Worm (Caenorhabditis elegans) whole organism, L4 larva: ENCODE results near the gene R05G9.1.

Experiments
- F44E2.7 ChIP-seq: fragments of 200-800 bp; sonication (Bioruptor generic); IDR thresholded peaks from 2 replicates; pipeline ENCODE4 v2.1.2; 2022; ENCODE audit warnings: missing genetic modification characterization, missing compliant biosample characterization
- ceh-28 ChIP-seq: fragments of 150-350 bp; optimal IDR thresholded peaks from 2 replicates; lab custom pipeline; 2014; ENCODE audit warnings: missing biosample characterization, missing genetic modification reagents, missing genetic modification characterization
- ces-1 ChIP-seq: fragments of 150-350 bp; sonication (generic microtip); optimal IDR thresholded peaks from 4 replicates; lab custom pipeline; 2014; ENCODE audit warnings: missing biosample characterization, missing genetic modification reagents, missing genetic modification characterization
- daf-12 ChIP-seq: fragments of 150-350 bp; optimal IDR thresholded peaks from 2 replicates; lab custom pipeline; 2014; ENCODE audit warnings: missing biosample characterization, missing genetic modification reagents, missing genetic modification characterization
- dve-1 ChIP-seq: sonication (generic microtip); optimal IDR thresholded peaks from 2 replicates; lab custom pipeline; 2017; ENCODE audit warnings: antibody characterized with exemption, mild to moderate bottlenecking, missing genetic modification characterization, missing compliant biosample characterization; ENCODE audit not compliant: insufficient read depth
- egl-27 ChIP-seq: sonication (generic microtip); optimal IDR thresholded peaks from 3 replicates; lab custom pipeline; 2017; ENCODE audit warnings: missing biosample characterization, missing genetic modification reagents, missing genetic modification characterization
- nhr-11 ChIP-seq: fragments of 150-350 bp; optimal IDR thresholded peaks from 2 replicates; lab custom pipeline; 2014; ENCODE audit warnings: missing biosample characterization, missing genetic modification characterization
- nhr-25 ChIP-seq: sonication (generic microtip); optimal IDR thresholded peaks from 2 replicates; lab custom pipeline; 2017; ENCODE audit warnings: missing genetic modification characterization, mild to moderate bottlenecking, missing compliant biosample characterization, antibody characterized with exemption, moderate library complexity, borderline replicate concordance; ENCODE audit not compliant: insufficient read depth
- nhr-48 ChIP-seq: sonication (generic microtip); optimal IDR thresholded peaks from 2 replicates; lab custom pipeline; 2016; ENCODE audit warnings: mild to moderate bottlenecking, missing genetic modification characterization, missing compliant biosample characterization
- unc-62 ChIP-seq, 3 experiments: fragments of 150-350 bp in 1 of 3; sonication (generic microtip); optimal IDR thresholded peaks in 2 of 3; peaks in 1 of 3; 1 replicate in 1 of 3; 2 replicates in 2 of 3; lab custom pipeline; 2014 to 2017; ENCODE audit warnings: missing biosample characterization in 3 of 3, missing genetic modification characterization in 3 of 3, missing genetic modification reagents in 3 of 3, missing genotype in 1 of 3
- zag-1 ChIP-seq: fragments of 150-350 bp; optimal IDR thresholded peaks from 2 replicates; lab custom pipeline; 2014; ENCODE audit warnings: missing biosample characterization, missing genetic modification characterization

- TF ChIP-seq nhr-11 (tag; lab: Kevin White, UChicago) (no peak), dve-1 (peak; percentile 21), egl-27 (tag; lab: Kevin White, UChicago) (no peak), ceh-28 (tag; lab: Kevin White, UChicago) (no peak), nhr-25 (tag; lab: Kevin White, UChicago) (no peak), daf-12 (tag; lab: Kevin White, UChicago) (no peak), nhr-48 (tag; lab: Kevin White, UChicago) (no peak), F44E2.7 (no peak), unc-62 (GFP tag; optimal IDR thresholded peaks at IDR 0.05 in 1 of 2; lab: Kevin White, UChicago) (peak in 1 of 2 experiments; percentile 88), unc-62 (tag; optimal IDR thresholded peaks at IDR 0.05; lab: Kevin White, UChicago) (no peak), zag-1 (tag; lab: Kevin White, UChicago) (no peak), ces-1 (GFP tag; lab: Kevin White, UChicago) (no peak)
Measured at ce11 chrII:6522622-6523254, 19.8 kb downstream of the R05G9.1 start.
